Worm (Caenorhabditis elegans) whole organism, L2 larva: ENCODE results near the gene frm-8.

Experiments
- C34F6.9 ChIP-seq: fragments of 150-350 bp; optimal IDR thresholded peaks from 2 replicates; lab custom pipeline; 2014; ENCODE audit warnings: missing biosample characterization, missing genetic modification characterization
- aly-2 ChIP-seq: fragments of 150-350 bp; optimal IDR thresholded peaks from 2 replicates; lab custom pipeline; 2014; ENCODE audit warnings: missing biosample characterization, missing genetic modification characterization
- egl-27 ChIP-seq: sonication (generic microtip); optimal IDR thresholded peaks from 3 replicates; lab custom pipeline; 2017; ENCODE audit warnings: missing biosample characterization, missing genetic modification reagents, missing genetic modification characterization
- elt-1 ChIP-seq: fragments of 150-350 bp; optimal IDR thresholded peaks from 2 replicates; lab custom pipeline; 2014; ENCODE audit warnings: missing biosample characterization, missing genetic modification characterization
- fos-1 ChIP-seq: fragments of 150-350 bp; optimal IDR thresholded peaks from 2 replicates; lab custom pipeline; 2014; ENCODE audit warnings: missing biosample characterization, missing genetic modification characterization
- lin-11 ChIP-seq: fragments of 150-350 bp; sonication (generic microtip); optimal IDR thresholded peaks from 2 replicates; lab custom pipeline; 2014; ENCODE audit warnings: missing biosample characterization, missing genetic modification characterization, inconsistent platforms, mixed read lengths
- nhr-11 ChIP-seq: fragments of 150-350 bp; optimal IDR thresholded peaks from 2 replicates; lab custom pipeline; 2014; ENCODE audit warnings: missing biosample characterization, missing genetic modification characterization
- nhr-12 ChIP-seq: fragments of 150-350 bp; optimal IDR thresholded peaks from 2 replicates; lab custom pipeline; 2014; ENCODE audit warnings: missing biosample characterization, missing genetic modification characterization
- nhr-237 ChIP-seq: fragments of 150-350 bp; optimal IDR thresholded peaks from 2 replicates; lab custom pipeline; 2014; ENCODE audit warnings: missing biosample characterization, missing genetic modification characterization
- unc-55 ChIP-seq: fragments of 150-350 bp; sonication (generic microtip); optimal IDR thresholded peaks from 3 replicates; lab custom pipeline; 2014; ENCODE audit warnings: missing biosample characterization, missing genetic modification reagents, missing genetic modification characterization

DNA sequence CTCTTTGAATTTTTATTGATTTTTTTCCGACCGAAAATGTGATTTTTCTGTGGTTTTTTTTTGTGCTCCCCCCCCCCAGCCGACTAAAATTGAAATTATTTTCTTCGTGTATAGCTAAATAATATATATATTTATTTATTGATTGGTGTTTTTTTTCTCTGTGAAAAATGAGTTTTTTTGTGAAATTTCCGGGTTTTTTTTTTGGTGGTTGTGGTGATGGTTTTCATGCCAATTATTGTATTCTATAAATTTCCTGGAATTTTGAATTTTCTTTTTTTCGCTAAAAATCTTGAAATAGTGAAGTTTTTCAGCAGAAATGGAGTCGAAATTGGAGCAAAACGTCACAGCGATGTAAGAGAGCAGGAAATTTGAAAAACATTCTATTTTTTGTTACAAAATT is 35.6 kb downstream of the frm-8 start, which contains the start of gene lmtr-5:
- TF ChIP-seq C34F6.9 (tag; lab: Kevin White, UChicago) (no peak), nhr-237 (tag; lab: Kevin White, UChicago) (no peak), nhr-12 (tag; lab: Kevin White, UChicago) (no peak), elt-1 (tag; lab: Kevin White, UChicago) (no peak), egl-27 (tag; lab: Kevin White, UChicago) (no peak), unc-55 (GFP tag; lab: Kevin White, UChicago) (no peak), nhr-11 (tag; lab: Kevin White, UChicago) (no peak), fos-1 (tag; lab: Kevin White, UChicago) (no peak), lin-11 (tag; lab: Kevin White, UChicago) (no peak), aly-2 (tag; lab: Kevin White, UChicago) (no peak)
